Fruit fly (Drosophila melanogaster): Measurements from ENCODE around the gene ATPsynE.

ATPsynE gene

DNA sequence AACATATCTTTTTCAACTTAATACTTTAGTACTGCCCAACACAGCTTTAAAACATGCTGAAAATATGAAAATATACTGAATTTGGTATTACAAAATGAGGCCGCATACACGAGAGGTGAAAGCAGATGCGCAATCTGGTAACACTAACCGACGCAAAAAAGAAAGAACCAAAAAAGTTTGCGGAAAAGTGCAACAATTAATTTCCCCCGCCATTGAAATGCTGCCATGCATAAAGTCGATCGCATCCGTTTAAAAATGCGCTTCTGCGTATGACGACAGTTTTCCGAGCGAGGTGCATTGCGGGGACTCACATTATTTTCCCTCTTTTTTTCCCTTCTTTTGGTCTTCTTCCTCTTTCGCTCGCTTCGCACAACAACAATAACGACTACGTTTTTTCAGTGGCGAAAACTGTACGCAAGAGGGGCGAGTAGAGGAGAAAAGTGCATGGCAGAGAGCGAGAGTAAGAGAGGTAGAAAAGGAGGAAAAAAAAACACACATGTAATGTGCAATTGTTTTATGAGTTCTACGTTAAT lies 10.8 kb upstream of the ATPsynE start, which contains the start of gene Set8 (continued):
- TF ChIP-seq nerfin-1 (tag; optimal IDR thresholded peaks at IDR 0.05), result peak; percentile 45
- peak in 1 of 2 experiments; percentile 32 for TF ChIP-seq Trl (optimal IDR thresholded peaks at IDR 0.05)
- no peak for TF ChIP-seq Trl (GFP tag; optimal IDR thresholded peaks at IDR 0.05)
- peak; percentile 57; the same call in 1 of the 2 replicates for TF ChIP-seq CG13287 (GFP tag; IDR thresholded peaks at IDR 0.05; ENCODE audit: partially characterized antibody)
- peak; percentile 58 for TF ChIP-seq CG9437 (GFP tag; optimal IDR thresholded peaks at IDR 0.05)
- TF ChIP-seq hbn (GFP tag; IDR thresholded peaks at IDR 0.05; ENCODE audit: partially characterized antibody), result peak; percentile 35; the same call in 1 of the 2 replicates
- TF ChIP-seq Dp (GFP tag; optimal IDR thresholded peaks at IDR 0.05), result peak; percentile 46
- TF ChIP-seq sna (GFP tag; IDR thresholded peaks at IDR 0.05; ENCODE audit: partially characterized antibody), result peak; percentile 31; the same call in 1 of the 2 replicates
- peak in 1 of 2 experiments; percentile 69 for TF ChIP-seq bsh (GFP tag; optimal IDR thresholded peaks at IDR 0.05)
- TF ChIP-seq row (GFP tag; IDR thresholded peaks at IDR 0.05), result peak; percentile 33; the same call in 1 of the 3 replicates
- peak; percentile 68 for TF ChIP-seq Ets97D (GFP tag; optimal IDR thresholded peaks at IDR 0.05)
- peak; percentile 4 for TF ChIP-seq Hr3 (GFP tag; optimal IDR thresholded peaks at IDR 0.05)
- peak; percentile 91 for TF ChIP-seq CG9797 (GFP tag; optimal IDR thresholded peaks at IDR 0.05)
- TF ChIP-seq CG8924 (tag; optimal IDR thresholded peaks at IDR 0.05), result peak; percentile 66
- TF ChIP-seq CG2712 (tag; optimal IDR thresholded peaks at IDR 0.05), result no peak
- TF ChIP-seq Atf6 (GFP tag; IDR thresholded peaks at IDR 0.05), result no peak
- peak; percentile 34 for TF ChIP-seq HmgZ (tag; optimal IDR thresholded peaks at IDR 0.05)
- TF ChIP-seq psq (GFP tag; optimal IDR thresholded peaks at IDR 0.05), result peak; percentile 90
- TF ChIP-seq CG32532 (GFP tag; IDR thresholded peaks at IDR 0.05), result no peak
- peak; percentile 38; the same call in 2 of the 4 replicates for TF ChIP-seq Dll (GFP tag; IDR thresholded peaks at IDR 0.05; ENCODE audit: partially characterized antibody)
- TF ChIP-seq MESR4 (GFP tag; optimal IDR thresholded peaks at IDR 0.05), result peak; percentile 93
- TF ChIP-seq ash1 (GFP tag; optimal IDR thresholded peaks at IDR 0.05), result no peak
- peak; percentile 74 for TF ChIP-seq sens (GFP tag)
- no peak for TF ChIP-seq slp2 (GFP tag; optimal IDR thresholded peaks at IDR 0.05)
- 0 out of 3 replicates have a peak, but pooled peaks have one; percentile 17 for TF ChIP-seq Aef1 (GFP tag; IDR thresholded peaks at IDR 0.05)
- TF ChIP-seq CG13296 (GFP tag; optimal IDR thresholded peaks at IDR 0.05), result no peak
- peak; percentile 97 for TF ChIP-seq crol (GFP tag; IDR thresholded peaks at IDR 0.05)
- peak; percentile 90 for TF ChIP-seq CG10267 (tag; optimal IDR thresholded peaks at IDR 0.05)
- TF ChIP-seq CG30403 (GFP tag; optimal IDR thresholded peaks at IDR 0.05), result peak; percentile 1
- peak; percentile 66 for TF ChIP-seq CG14710 (tag; optimal IDR thresholded peaks at IDR 0.05)
- peak; percentile 78; the same call in 1 of the 4 replicates for TF ChIP-seq chinmo (GFP tag; IDR thresholded peaks at IDR 0.05; ENCODE audit: partially characterized antibody)
- peak; percentile 40 for TF ChIP-seq zen (tag; optimal IDR thresholded peaks at IDR 0.05)
- no peak for TF ChIP-seq CG34422 (GFP tag; IDR thresholded peaks at IDR 0.05)
- TF ChIP-seq Dbx (GFP tag; IDR thresholded peaks at IDR 0.05), result 0 out of 3 replicates have a peak, but pooled peaks have one; percentile 30
- TF ChIP-seq zen2 (GFP tag; IDR thresholded peaks at IDR 0.05; ENCODE audit: partially characterized antibody), result no peak; the same call in 2 of the 3 replicates
- TF ChIP-seq CG10321 (GFP tag; IDR thresholded peaks at IDR 0.05), result no peak
- TF ChIP-seq disco-r (GFP tag; optimal IDR thresholded peaks at IDR 0.05), result no peak
- TF ChIP-seq sqz (GFP tag; optimal IDR thresholded peaks at IDR 0.05), result peak; percentile 95
- TF ChIP-seq Lhr (GFP tag; optimal IDR thresholded peaks at IDR 0.05), result peak; percentile 68
- TF ChIP-seq Med (GFP tag), result peak; percentile 79
- TF ChIP-seq Sin3A (optimal IDR thresholded peaks at IDR 0.05), result peak; percentile 48
- TF ChIP-seq repo (GFP tag; optimal IDR thresholded peaks at IDR 0.05), result no peak
- TF ChIP-seq CHES-1-like (GFP tag; optimal IDR thresholded peaks at IDR 0.05), result peak; percentile 61
- TF ChIP-seq CG8944 (GFP tag; optimal IDR thresholded peaks at IDR 0.05), result no peak
- TF ChIP-seq YL-1 (GFP tag; optimal IDR thresholded peaks at IDR 0.05), result peak; percentile 87
- TF ChIP-seq NC2β (GFP tag; optimal IDR thresholded peaks at IDR 0.05), result peak; percentile 3
- TF ChIP-seq crc (GFP tag; optimal IDR thresholded peaks at IDR 0.05), result no peak
- TF ChIP-seq CG7839 (tag; optimal IDR thresholded peaks at IDR 0.05), result no peak
- TF ChIP-seq CG17361 (GFP tag; IDR thresholded peaks at IDR 0.05), result no peak
- TF ChIP-seq exex (tag; optimal IDR thresholded peaks at IDR 0.05), result no peak
